Worm (Caenorhabditis elegans): ENCODE data around the gene sams-4.

Gene sams-4

ce11 chrIV:5865818-5866217 is 19.6 kb upstream of the sams-4 start, which contains the start of gene spe-27:
spe-27 (minus strand) TSS chrIV:5865918.
- no peak for TF ChIP-seq daf-8 (GFP tag; IDR thresholded peaks at IDR 0.05)
- no peak for TF ChIP-seq T20F7.1 (GFP tag; optimal IDR thresholded peaks at IDR 0.05)
- no peak for TF ChIP-seq mxl-2 (GFP tag; conservative IDR thresholded peaks at IDR 0.05)
- no peak for TF ChIP-seq zfp-2 (tag; optimal IDR thresholded peaks at IDR 0.05)
- no peak for TF ChIP-seq lin-39 (tag; optimal IDR thresholded peaks at IDR 0.05)
- no peak for TF ChIP-seq lim-7 (GFP tag; IDR thresholded peaks at IDR 0.05)

- no peak for TF ChIP-seq lin-38 (GFP tag; IDR thresholded peaks at IDR 0.05)
- peak; percentile 73 for TF ChIP-seq mxl-3 (GFP tag; optimal IDR thresholded peaks at IDR 0.05)
- no peak for TF ChIP-seq zip-2 (tag; optimal IDR thresholded peaks at IDR 0.05)
- no peak for TF ChIP-seq fkh-10 (GFP tag; optimal IDR thresholded peaks at IDR 0.05)
- no peak for TF ChIP-seq nhr-6 (tag; optimal IDR thresholded peaks at IDR 0.05)
- no peak for TF ChIP-seq egl-27 (tag; optimal IDR thresholded peaks at IDR 0.05)
- TF ChIP-seq T20F7.1 (GFP tag; optimal IDR thresholded peaks at IDR 0.05): no peak
Observed at ce11 chrIV:5860762-5861161, 14.6 kb upstream of the sams-4 start.

ce11 chrIV:5859876-5860275 is 13.7 kb upstream of the sams-4 start, which contains the start of gene C06E7.4:
C06E7.4 (minus strand) TSS chrIV:5859976.
- TF ChIP-seq aha-1 (tag) (peak; percentile 79), madf-5 (GFP tag; IDR thresholded peaks at IDR 0.05) (no peak), unc-62 (GFP tag; optimal IDR thresholded peaks at IDR 0.05 in 1 of 2) (peak in 1 of 2 experiments; percentile 88), unc-62 (tag; optimal IDR thresholded peaks at IDR 0.05) (no peak)

- no peak for TF ChIP-seq php-3 (GFP tag; IDR thresholded peaks at IDR 0.05)
- no peak for TF ChIP-seq nhr-102 (tag; optimal IDR thresholded peaks at IDR 0.05)
- no peak for TF ChIP-seq duxl-1 (tag; optimal IDR thresholded peaks at IDR 0.05; ENCODE audit: poor library complexity)
- no peak for TF ChIP-seq ceh-20 (GFP tag; IDR thresholded peaks at IDR 0.05)
- TF ChIP-seq mxl-3 (GFP tag; optimal IDR thresholded peaks at IDR 0.05): peak; percentile 0
- TF ChIP-seq zip-2 (tag; optimal IDR thresholded peaks at IDR 0.05): no peak
- TF ChIP-seq nhr-28 (tag; optimal IDR thresholded peaks at IDR 0.05): peak; percentile 78
- TF ChIP-seq mdt-29 (GFP tag; IDR thresholded peaks at IDR 0.05): no peak
- TF ChIP-seq cey-2 (tag; optimal IDR thresholded peaks at IDR 0.05; ENCODE audit: borderline replicate concordance, insufficient read depth): no peak
- TF ChIP-seq sdz-12 (GFP tag; optimal IDR thresholded peaks at IDR 0.05): no peak
- TF ChIP-seq D1046.2 (GFP tag; IDR thresholded peaks at IDR 0.05): no peak
- TF ChIP-seq ztf-11 (tag; optimal IDR thresholded peaks at IDR 0.05): no peak
Observed at ce11 chrIV:5858212-5858611, 12.0 kb upstream of the sams-4 start.

ce11 chrIV:5856975-5857374 is 10.8 kb upstream of the sams-4 start:
- no peak for TF ChIP-seq lin-1 (GFP tag; IDR thresholded peaks at IDR 0.05)
- peak in 1 of 2 experiments; percentile 91 for TF ChIP-seq unc-62 (GFP tag; optimal IDR thresholded peaks at IDR 0.05 in 1 of 2)
- TF ChIP-seq unc-62 (tag; optimal IDR thresholded peaks at IDR 0.05): no peak
- TF ChIP-seq mdt-29 (GFP tag; IDR thresholded peaks at IDR 0.05): no peak
- no peak for TF ChIP-seq mxl-2 (GFP tag; conservative IDR thresholded peaks at IDR 0.05)
- TF ChIP-seq F37D6.2 (tag; optimal IDR thresholded peaks at IDR 0.05): no peak
- peak; percentile 66 for TF ChIP-seq aha-1 (tag)
- no peak for TF ChIP-seq lim-7 (GFP tag; IDR thresholded peaks at IDR 0.05)
- no peak for TF ChIP-seq vab-7 (GFP tag; IDR thresholded peaks at IDR 0.05)

- TF ChIP-seq unc-62 (GFP tag; optimal IDR thresholded peaks at IDR 0.05 in 1 of 2) (peak in 1 of 2 experiments; percentile 93), unc-62 (tag; optimal IDR thresholded peaks at IDR 0.05) (no peak), ceh-20 (GFP tag; IDR thresholded peaks at IDR 0.05) (no peak)
Observed at ce11 chrIV:5855608-5856007, 9.4 kb upstream of the sams-4 start.

Data from whole organism, L4 larva.